Fruit fly (Drosophila melanogaster) whole organism, embryonic: Measurements from ENCODE around the gene CG32260.
A peak's percentile ranks its signal among the peaks of the same experiment; 100 is the strongest.

Experiments used
- Abd-B ChIP-seq: fragments of 200-800 bp; sonication (Bioruptor generic); optimal IDR thresholded peaks from 2 replicates; lab custom pipeline; 2018; ENCODE audit warnings: missing biosample characterization, mild to moderate bottlenecking, missing genetic modification characterization, moderate library complexity
- B-H1 ChIP-seq: fragments of 200-800 bp; sonication (Bioruptor generic); IDR thresholded peaks from 3 replicates; pipeline ENCODE4 v1.3.6; 2022; ENCODE audit warnings: missing biosample characterization, missing genetic modification characterization
- C15 ChIP-seq: fragments of 200-800 bp; sonication (Bioruptor generic); IDR thresholded peaks from 3 replicates; pipeline ENCODE4 v1.3.6; 2022; ENCODE audit warnings: missing biosample characterization, missing genetic modification characterization
- CG10267 ChIP-seq: fragments of 200-800 bp; sonication (Bioruptor generic); optimal IDR thresholded peaks from 2 replicates; lab custom pipeline; 2018; ENCODE audit warnings: missing biosample characterization, mild to moderate bottlenecking, missing genetic modification characterization, moderate library complexity
- CG10274 ChIP-seq: fragments of 200-800 bp; sonication (Bioruptor generic); optimal IDR thresholded peaks from 3 replicates; lab custom pipeline; 2017; ENCODE audit warnings: missing biosample characterization, mild to moderate bottlenecking, missing genetic modification characterization
- CG14860 ChIP-seq: fragments of 200-800 bp; sonication (Bioruptor generic); IDR thresholded peaks from 3 replicates; pipeline ENCODE4 v1.3.6; 2022; ENCODE audit warnings: missing biosample characterization, missing genetic modification characterization; ENCODE audit not compliant: partially characterized antibody
- CG1647 ChIP-seq: fragments of 200-800 bp; sonication (Bioruptor generic); optimal IDR thresholded peaks from 3 replicates; lab custom pipeline; 2016; ENCODE audit warnings: missing biosample characterization, missing genetic modification characterization
- CG17186 ChIP-seq: fragments of 200-800 bp; sonication (Bioruptor generic); optimal IDR thresholded peaks from 3 replicates; lab custom pipeline; 2017; ENCODE audit warnings: missing biosample characterization, missing genetic modification reagents, missing genetic modification characterization
- CG17361 ChIP-seq: fragments of 200-800 bp; sonication (Bioruptor generic); IDR thresholded peaks from 3 replicates; pipeline ENCODE4 v1.3.6; 2022; ENCODE audit warnings: missing biosample characterization, missing genetic modification characterization
- CG17802 ChIP-seq: fragments of 200-800 bp; sonication (Bioruptor generic); optimal IDR thresholded peaks from 2 replicates; lab custom pipeline; 2018; ENCODE audit warnings: missing biosample characterization, mild to moderate bottlenecking, missing genetic modification characterization, moderate library complexity
- CG18764 ChIP-seq: fragments of 200-800 bp; sonication (Bioruptor generic); optimal IDR thresholded peaks from 3 replicates; lab custom pipeline; 2016; ENCODE audit warnings: missing biosample characterization, missing genetic modification characterization
- CG2678 ChIP-seq: fragments of 200-800 bp; sonication (Bioruptor generic); optimal IDR thresholded peaks from 3 replicates; lab custom pipeline; 2019; ENCODE audit warnings: missing biosample characterization, mild to moderate bottlenecking, missing genetic modification characterization, moderate library complexity
- CG31224 ChIP-seq: fragments of 200-800 bp; sonication (Bioruptor generic); IDR thresholded peaks from 2 replicates; pipeline ENCODE4 v1.3.6; 2022; ENCODE audit warnings: missing biosample characterization, missing genetic modification characterization
- CG31441 ChIP-seq: fragments of 200-800 bp; sonication (Bioruptor generic); IDR thresholded peaks from 2 replicates; pipeline ENCODE4 v1.3.6; 2022; ENCODE audit warnings: missing biosample characterization, missing genetic modification characterization
- CG32767 ChIP-seq: fragments of 200-800 bp; sonication (Bioruptor generic); IDR thresholded peaks from 2 replicates; pipeline ENCODE4 v1.3.6; 2022; ENCODE audit warnings: missing biosample characterization, missing genetic modification characterization
- CG34224 ChIP-seq: fragments of 200-800 bp; sonication (Bioruptor generic); IDR thresholded peaks from 3 replicates; pipeline ENCODE4 v1.3.6; 2022; ENCODE audit warnings: missing biosample characterization, missing genetic modification characterization; ENCODE audit not compliant: partially characterized antibody
- CG3995 ChIP-seq: fragments of 200-800 bp; sonication (Bioruptor generic); optimal IDR thresholded peaks from 3 replicates; lab custom pipeline; 2016; ENCODE audit warnings: missing biosample characterization, missing genetic modification characterization
- CG4282 ChIP-seq: fragments of 200-800 bp; sonication (Bioruptor generic); optimal IDR thresholded peaks from 2 replicates; lab custom pipeline; 2016; ENCODE audit warnings: missing biosample characterization, missing genetic modification characterization
- CG4707 ChIP-seq: fragments of 200-800 bp; sonication (Bioruptor generic); optimal IDR thresholded peaks from 2 replicates; lab custom pipeline; 2018; ENCODE audit warnings: missing biosample characterization, mild to moderate bottlenecking, missing genetic modification characterization, moderate library complexity
- CG8281 ChIP-seq: fragments of 200-800 bp; sonication (Bioruptor generic); optimal IDR thresholded peaks from 2 replicates; lab custom pipeline; 2018; ENCODE audit warnings: missing biosample characterization, mild to moderate bottlenecking, missing genetic modification characterization, moderate library complexity
- Dip3 ChIP-seq: fragments of 200-800 bp; sonication (Bioruptor generic); optimal IDR thresholded peaks from 3 replicates; lab custom pipeline; 2016; ENCODE audit warnings: missing biosample characterization, missing genetic modification characterization
- Elba2 ChIP-seq: fragments of 200-800 bp; sonication (Bioruptor generic); optimal IDR thresholded peaks from 3 replicates; lab custom pipeline; 2016; ENCODE audit warnings: missing biosample characterization, missing genetic modification characterization
- HLHmδ ChIP-seq: fragments of 200-800 bp; sonication (Bioruptor generic); optimal IDR thresholded peaks from 2 replicates; lab custom pipeline; 2018; ENCODE audit warnings: missing biosample characterization, mild to moderate bottlenecking, missing genetic modification characterization, moderate library complexity
- Mad ChIP-seq: fragments of 200-800 bp; sonication (Bioruptor generic); optimal IDR thresholded peaks from 2 replicates; lab custom pipeline; 2016; ENCODE audit warnings: missing biosample characterization, missing genetic modification characterization
- Max ChIP-seq: fragments of 200-800 bp; sonication (Bioruptor generic); optimal IDR thresholded peaks from 2 replicates; lab custom pipeline; 2016; ENCODE audit warnings: missing biosample characterization, mild to moderate bottlenecking, missing genetic modification characterization
- NC2α ChIP-seq: fragments of 200-800 bp; sonication (Bioruptor generic); optimal IDR thresholded peaks from 2 replicates; lab custom pipeline; 2016; ENCODE audit warnings: missing biosample characterization, missing genetic modification characterization
- Opbp ChIP-seq: fragments of 200-800 bp; sonication (Bioruptor generic); IDR thresholded peaks from 3 replicates; pipeline ENCODE4 v1.3.6; 2022; ENCODE audit warnings: missing biosample characterization, missing genetic modification characterization; ENCODE audit not compliant: partially characterized antibody
- Sry-δ ChIP-seq: fragments of 200-800 bp; sonication (Bioruptor generic); optimal IDR thresholded peaks from 2 replicates; lab custom pipeline; 2016; ENCODE audit warnings: missing biosample characterization, missing genetic modification characterization
- al ChIP-seq: fragments of 200-800 bp; sonication (Bioruptor generic); IDR thresholded peaks from 2 replicates; pipeline ENCODE4 v1.3.6; 2022; ENCODE audit warnings: missing biosample characterization, missing genetic modification characterization
- caup ChIP-seq: fragments of 200-800 bp; sonication (Bioruptor generic); optimal IDR thresholded peaks from 3 replicates; lab custom pipeline; 2017; ENCODE audit warnings: missing biosample characterization, mild to moderate bottlenecking, missing genetic modification characterization, moderate library complexity; ENCODE audit not compliant: severe bottlenecking
- cg ChIP-seq: fragments of 200-800 bp; sonication (Bioruptor generic); optimal IDR thresholded peaks from 3 replicates; lab custom pipeline; 2019; ENCODE audit warnings: missing biosample characterization, mild to moderate bottlenecking, missing genetic modification characterization, moderate library complexity
- chn ChIP-seq: fragments of 200-800 bp; sonication (Bioruptor generic); optimal IDR thresholded peaks from 2 replicates; lab custom pipeline; 2016; ENCODE audit warnings: missing biosample characterization, missing genetic modification characterization
- crp ChIP-seq, 2 experiments: fragments of 200-800 bp; sonication (Bioruptor generic); optimal IDR thresholded peaks; 2 replicates in 1 of 2; 3 replicates in 1 of 2; lab custom pipeline; 2017; ENCODE audit warnings: missing biosample characterization in 2 of 2, missing genetic modification characterization in 2 of 2, mild to moderate bottlenecking in 1 of 2, moderate library complexity in 1 of 2
- ewg ChIP-seq: fragments of 200-800 bp; sonication (Bioruptor generic); optimal IDR thresholded peaks from 3 replicates; lab custom pipeline; 2017; ENCODE audit warnings: mild to moderate bottlenecking, missing biosample characterization, missing genetic modification reagents, missing genetic modification characterization
- gfzf ChIP-seq: fragments of 200-800 bp; sonication (Bioruptor generic); optimal IDR thresholded peaks from 2 replicates; lab custom pipeline; 2016; ENCODE audit warnings: missing biosample characterization, mild to moderate bottlenecking, missing genetic modification characterization, moderate library complexity
- grn ChIP-seq: fragments of 200-800 bp; sonication (Bioruptor generic); optimal IDR thresholded peaks from 3 replicates; lab custom pipeline; 2017; ENCODE audit warnings: missing biosample characterization, missing genetic modification characterization
- hbn ChIP-seq: fragments of 200-800 bp; sonication (Bioruptor generic); IDR thresholded peaks from 2 replicates; pipeline ENCODE4 v1.3.6; 2022; ENCODE audit warnings: missing biosample characterization, missing genetic modification characterization; ENCODE audit not compliant: partially characterized antibody
- lbe ChIP-seq: fragments of 200-800 bp; sonication (Bioruptor generic); optimal IDR thresholded peaks from 2 replicates; lab custom pipeline; 2016; ENCODE audit warnings: missing biosample characterization, mild to moderate bottlenecking, missing genetic modification characterization
- maf-S ChIP-seq: fragments of 200-800 bp; sonication (Bioruptor generic); optimal IDR thresholded peaks from 2 replicates; lab custom pipeline; 2016; ENCODE audit warnings: missing biosample characterization, missing genetic modification characterization
- oc ChIP-seq: fragments of 200-800 bp; sonication (Bioruptor generic); optimal IDR thresholded peaks from 2 replicates; lab custom pipeline; 2018; ENCODE audit warnings: missing biosample characterization, mild to moderate bottlenecking, missing genetic modification characterization, moderate library complexity
- psq ChIP-seq: fragments of 200-800 bp; sonication (Bioruptor generic); optimal IDR thresholded peaks from 2 replicates; lab custom pipeline; 2017; ENCODE audit warnings: missing biosample characterization, missing genetic modification characterization
- ro ChIP-seq: fragments of 200-800 bp; sonication (Bioruptor generic); IDR thresholded peaks from 2 replicates; pipeline ENCODE4 v1.3.6; 2022; ENCODE audit warnings: missing biosample characterization, missing genetic modification characterization
- shn ChIP-seq: fragments of 200-800 bp; sonication (Bioruptor generic); optimal IDR thresholded peaks from 3 replicates; lab custom pipeline; 2016; ENCODE audit warnings: missing biosample characterization, missing genetic modification characterization
- ssp ChIP-seq: fragments of 200-800 bp; sonication (Bioruptor generic); IDR thresholded peaks from 2 replicates; pipeline ENCODE4 v1.3.6; 2022; ENCODE audit warnings: missing biosample characterization, missing genetic modification characterization
- tll ChIP-seq, 2 experiments: fragments of 200-800 bp in 1 of 2; fragments of >200 bp in 1 of 2; sonication (Bioruptor generic) in 1 of 2; optimal IDR thresholded peaks; 2 replicates each; lab custom pipeline; 2017 to 2019; ENCODE audit warnings: missing biosample characterization in 2 of 2, missing genetic modification characterization in 2 of 2, mild to moderate bottlenecking in 1 of 2, moderate library complexity in 1 of 2
- vfl ChIP-seq: fragments of 200-800 bp; sonication (Bioruptor generic); optimal IDR thresholded peaks from 2 replicates; lab custom pipeline; 2016; ENCODE audit warnings: missing biosample characterization, missing genetic modification characterization
- zen2 ChIP-seq: fragments of 200-800 bp; sonication (Bioruptor generic); IDR thresholded peaks from 3 replicates; pipeline ENCODE4 v1.3.6; 2022; ENCODE audit warnings: missing biosample characterization, missing genetic modification characterization; ENCODE audit not compliant: partially characterized antibody
- zf30C ChIP-seq: fragments of 200-800 bp; sonication (Bioruptor generic); optimal IDR thresholded peaks from 3 replicates; lab custom pipeline; 2018; ENCODE audit warnings: missing biosample characterization, mild to moderate bottlenecking, missing genetic modification characterization
- zfh2 ChIP-seq: fragments of 200-800 bp; sonication (Bioruptor generic); optimal IDR thresholded peaks from 2 replicates; lab custom pipeline; 2016; ENCODE audit warnings: missing biosample characterization, missing genetic modification characterization

The CG32260 gene

DNA sequence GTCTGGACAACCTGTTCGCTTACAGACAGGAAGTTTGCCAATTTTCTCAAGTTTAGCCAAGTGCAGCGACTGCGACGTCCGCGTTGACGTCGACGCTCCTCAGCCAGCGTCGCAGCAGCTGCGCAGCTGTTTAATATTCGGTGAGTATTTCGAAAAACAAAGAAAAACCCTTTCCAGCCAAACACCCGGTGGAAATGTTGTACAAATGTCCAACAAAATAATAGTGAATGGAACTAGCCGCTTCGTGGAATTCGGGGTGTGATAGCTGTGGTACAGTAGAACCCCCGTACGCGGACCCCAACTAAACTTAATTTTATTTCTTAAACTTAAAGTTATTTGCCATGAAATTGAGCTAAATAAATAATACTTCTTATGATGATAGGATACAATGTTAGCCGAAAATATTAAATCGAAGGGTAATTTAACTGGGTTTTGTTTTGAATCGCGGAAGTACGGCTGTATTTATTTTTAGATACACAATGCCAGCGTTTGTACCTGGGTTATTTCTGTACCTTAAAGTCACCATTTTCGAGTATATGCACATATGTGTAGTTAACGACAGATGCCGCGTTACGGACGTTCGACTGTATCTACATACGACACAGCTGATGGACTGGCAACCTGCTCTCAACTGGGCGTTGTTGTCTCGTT lies 33.2 kb upstream of the CG32260 start (continued):
- no peak for TF ChIP-seq vfl (GFP tag; lab: Kevin White, UChicago)
- TF ChIP-seq B-H1 (GFP tag; lab: Robert Waterston, UW), result 0 out of 3 replicates have a peak, but pooled peaks have one; percentile 18
- no peak for TF ChIP-seq zf30C (GFP tag; lab: Kevin White, UChicago)
- TF ChIP-seq CG32767 (GFP tag; lab: Robert Waterston, UW), result peak; percentile 41; the same call in 1 of the 2 replicates
- TF ChIP-seq CG4282, result no peak
- TF ChIP-seq ro, result peak; percentile 32; the same call in 1 of the 2 replicates
- TF ChIP-seq CG8281 (tag; lab: Kevin White, UChicago), result peak; percentile 45
- TF ChIP-seq Abd-B (GFP tag; lab: Kevin White, UChicago), result peak; percentile 61
- no peak for TF ChIP-seq hbn
- TF ChIP-seq psq (GFP tag; lab: Kevin White, UChicago), result no peak
- peak; percentile 38 for TF ChIP-seq NC2α (GFP tag; lab: Kevin White, UChicago)
- peak; percentile 25; the same call in 1 of the 2 replicates for TF ChIP-seq ssp (GFP tag; lab: Robert Waterston, UW)
- no peak for TF ChIP-seq CG31224 (GFP tag; lab: Robert Waterston, UW)
- TF ChIP-seq caup, result peak; percentile 64
- TF ChIP-seq Sry-δ, result no peak
- peak; percentile 24 for TF ChIP-seq CG3995 (GFP tag; lab: Kevin White, UChicago)
- TF ChIP-seq crp (GFP tag; optimal IDR thresholded peaks at IDR 0.05; lab: Kevin White, UChicago), result peak in 1 of 2 experiments; percentile 60
- no peak for TF ChIP-seq gfzf (GFP tag; lab: Kevin White, UChicago)
- TF ChIP-seq Max (GFP tag; lab: Kevin White, UChicago), result peak; percentile 69
- TF ChIP-seq CG34224 (GFP tag; lab: Robert Waterston, UW), result no peak
- peak; percentile 69 for TF ChIP-seq CG10274 (GFP tag; lab: Kevin White, UChicago)
- peak; percentile 86 for TF ChIP-seq CG17361 (GFP tag; lab: Robert Waterston, UW)
- no peak for TF ChIP-seq zen2
- no peak for TF ChIP-seq CG4707
- peak; percentile 42 for TF ChIP-seq CG18764
- peak; percentile 64 for TF ChIP-seq CG1647
- no peak for TF ChIP-seq Elba2 (GFP tag; lab: Kevin White, UChicago)
- no peak for TF ChIP-seq cg (GFP tag; lab: Kevin White, UChicago)
- TF ChIP-seq maf-S (GFP tag; lab: Kevin White, UChicago), result peak; percentile 35
- no peak for TF ChIP-seq grn (GFP tag; lab: Kevin White, UChicago)
- TF ChIP-seq al (GFP tag; lab: Robert Waterston, UW), result 0 out of 2 replicates have a peak, but pooled peaks have one; percentile 18
- TF ChIP-seq C15 (GFP tag; lab: Robert Waterston, UW), result no peak
- TF ChIP-seq CG17186, result peak; percentile 42
- peak; percentile 71 for TF ChIP-seq CG10267 (tag; lab: Kevin White, UChicago)
- peak; percentile 41 for TF ChIP-seq oc (tag; lab: Kevin White, UChicago)
- TF ChIP-seq Mad (GFP tag; lab: Kevin White, UChicago), result no peak
- peak; percentile 56 for TF ChIP-seq ewg (GFP tag; lab: Kevin White, UChicago)
- TF ChIP-seq lbe, result no peak
- TF ChIP-seq tll (GFP tag; optimal IDR thresholded peaks at IDR 0.05; lab: Kevin White, UChicago), result peak in 1 of 2 experiments; percentile 54
- TF ChIP-seq CG31441, result peak; percentile 78
- no peak for TF ChIP-seq Opbp (GFP tag; lab: Robert Waterston, UW)
- TF ChIP-seq CG14860 (GFP tag; lab: Robert Waterston, UW), result no peak
- TF ChIP-seq chn (GFP tag; lab: Kevin White, UChicago), result peak; percentile 58
- peak; percentile 31 for TF ChIP-seq zfh2
- TF ChIP-seq CG17802 (tag; lab: Kevin White, UChicago), result no peak
- TF ChIP-seq HLHmδ (GFP tag; lab: Kevin White, UChicago), result no peak
- TF ChIP-seq CG2678 (tag; lab: Kevin White, UChicago), result peak; percentile 90
- peak; percentile 61 for TF ChIP-seq Dip3 (GFP tag; lab: Kevin White, UChicago)
- TF ChIP-seq shn (GFP tag; lab: Kevin White, UChicago), result peak; percentile 18
